Worm (Caenorhabditis elegans) whole organism, L1 larva: ENCODE measurements around the gene E02H4.6.

Experiments used
- C04F5.9 ChIP-seq: sonication (generic microtip); optimal IDR thresholded peaks from 2 replicates; lab custom pipeline; 2016; ENCODE audit warnings: missing genetic modification characterization, missing compliant biosample characterization
- C34B4.2 ChIP-seq: sonication (generic microtip); optimal IDR thresholded peaks from 2 replicates; lab custom pipeline; 2017; ENCODE audit warnings: mild to moderate bottlenecking, missing genetic modification characterization, missing compliant biosample characterization
- Y116A8C.19 ChIP-seq: sonication (generic microtip); optimal IDR thresholded peaks from 2 replicates; lab custom pipeline; 2016; ENCODE audit warnings: missing compliant biosample characterization, missing genetic modification characterization, borderline replicate concordance
- aha-1 ChIP-seq: fragments of 150-350 bp; optimal IDR thresholded peaks from 2 replicates; lab custom pipeline; 2014; ENCODE audit warnings: missing biosample characterization, missing genetic modification characterization
- alr-1 ChIP-seq: fragments of 200-800 bp; sonication (Bioruptor generic); optimal IDR thresholded peaks from 2 replicates; lab custom pipeline; 2018; ENCODE audit warnings: borderline replicate concordance, mild to moderate bottlenecking, missing genetic modification characterization, missing compliant biosample characterization
- aly-2 ChIP-seq: fragments of 150-350 bp; optimal IDR thresholded peaks from 2 replicates; lab custom pipeline; 2014; ENCODE audit warnings: missing biosample characterization, missing genetic modification characterization
- blmp-1 ChIP-seq: fragments of 150-350 bp; optimal IDR thresholded peaks from 2 replicates; lab custom pipeline; 2014; ENCODE audit warnings: missing biosample characterization, missing genetic modification characterization
- ceh-63 ChIP-seq: fragments of 200-800 bp; sonication (Bioruptor generic); optimal IDR thresholded peaks from 2 replicates; lab custom pipeline; 2018; ENCODE audit warnings: mild to moderate bottlenecking, missing genetic modification characterization, missing compliant biosample characterization
- ceh-82 ChIP-seq, 3 experiments: fragments of 150-350 bp in 1 of 3; sonication (generic microtip) in 2 of 3; optimal IDR thresholded peaks; 2 replicates each; lab custom pipeline; 2014 to 2017; ENCODE audit warnings: missing biosample characterization in 3 of 3, missing genetic modification characterization in 3 of 3
- ceh-88 ChIP-seq: fragments of 200-800 bp; sonication (Bioruptor generic); IDR thresholded peaks from 2 replicates; pipeline ENCODE4 v1.3.6; 2022; ENCODE audit warnings: missing genetic modification characterization, missing compliant biosample characterization
- ces-1 ChIP-seq: fragments of 150-350 bp; optimal IDR thresholded peaks from 2 replicates; lab custom pipeline; 2014; ENCODE audit warnings: missing biosample characterization, missing genetic modification reagents, missing genetic modification characterization
- dsc-1 ChIP-seq: sonication (generic microtip); optimal IDR thresholded peaks from 2 replicates; lab custom pipeline; 2016; ENCODE audit warnings: mild to moderate bottlenecking, missing genetic modification characterization, missing compliant biosample characterization
- efl-1 ChIP-seq, 4 experiments: fragments of 150-350 bp; optimal IDR thresholded peaks in 3 of 4; peaks in 1 of 4; 1 replicate in 1 of 4; 2 replicates in 3 of 4; lab custom pipeline; 2014; ENCODE audit warnings: missing biosample characterization in 2 of 4, missing genetic modification characterization in 2 of 4, missing genetic modification reagents in 2 of 4
- efl-3 ChIP-seq: fragments of 200-800 bp; sonication (Bioruptor generic); optimal IDR thresholded peaks from 2 replicates; lab custom pipeline; 2018; ENCODE audit warnings: mild to moderate bottlenecking, missing genetic modification characterization, missing compliant biosample characterization
- ets-5 ChIP-seq: fragments of 200-800 bp; sonication (Bioruptor generic); IDR thresholded peaks from 2 replicates; pipeline ENCODE4 v1.3.6; 2022; ENCODE audit warnings: missing genetic modification characterization, missing compliant biosample characterization
- fkh-8 ChIP-seq: sonication (generic microtip); optimal IDR thresholded peaks from 2 replicates; lab custom pipeline; 2016; ENCODE audit warnings: mild to moderate bottlenecking, missing genetic modification characterization, missing compliant biosample characterization
- fos-1 ChIP-seq: fragments of 150-350 bp; optimal IDR thresholded peaks from 2 replicates; lab custom pipeline; 2014; ENCODE audit warnings: missing biosample characterization, missing genetic modification characterization
- grh-1 ChIP-seq: fragments of 200-800 bp; sonication (Bioruptor generic); IDR thresholded peaks from 2 replicates; pipeline ENCODE4 v1.3.6; 2022; ENCODE audit warnings: missing genetic modification reagents, missing genetic modification characterization, missing compliant biosample characterization
- hlh-17 ChIP-seq: fragments of 200-800 bp; sonication (Bioruptor generic); optimal IDR thresholded peaks from 2 replicates; lab custom pipeline; 2018; ENCODE audit warnings: missing genetic modification characterization, mild to moderate bottlenecking, missing compliant biosample characterization, moderate library complexity, borderline replicate concordance
- hlh-4 ChIP-seq: sonication (generic microtip); optimal IDR thresholded peaks from 2 replicates; lab custom pipeline; 2016; ENCODE audit warnings: mild to moderate bottlenecking, missing genetic modification characterization, missing compliant biosample characterization
- hpl-2 ChIP-seq: fragments of 150-350 bp; optimal IDR thresholded peaks from 2 replicates; lab custom pipeline; 2014; ENCODE audit warnings: missing biosample characterization, missing genetic modification reagents, missing genetic modification characterization
- irx-1 ChIP-seq: sonication (generic microtip); optimal IDR thresholded peaks from 2 replicates; lab custom pipeline; 2016; ENCODE audit warnings: missing genetic modification characterization, missing compliant biosample characterization
- isw-1 ChIP-seq: fragments of 200-800 bp; sonication (Bioruptor generic); IDR thresholded peaks from 2 replicates; pipeline ENCODE4 v1.3.6; 2022; ENCODE audit warnings: missing genetic modification characterization, missing compliant biosample characterization
- jun-1 ChIP-seq: fragments of 150-350 bp; optimal IDR thresholded peaks from 2 replicates; lab custom pipeline; 2014; ENCODE audit warnings: missing biosample characterization, missing genetic modification reagents, missing genetic modification characterization
- lin-14 ChIP-seq: fragments of 200-800 bp; sonication (Bioruptor generic); optimal IDR thresholded peaks from 2 replicates; lab custom pipeline; 2018; ENCODE audit warnings: mild to moderate bottlenecking, missing genetic modification characterization, moderate library complexity, missing compliant biosample characterization
- lin-35 ChIP-seq, 2 experiments: fragments of 150-350 bp; optimal IDR thresholded peaks; 2 replicates each; lab custom pipeline; 2014; ENCODE audit warnings: missing biosample characterization in 2 of 2, missing genetic modification characterization in 2 of 2, missing genetic modification reagents in 2 of 2
- lsy-2 ChIP-seq, 2 experiments: fragments of 150-350 bp; optimal IDR thresholded peaks; 2 replicates each; lab custom pipeline; 2014; ENCODE audit warnings: missing biosample characterization in 2 of 2, missing genetic modification characterization in 2 of 2
- mdl-1 ChIP-seq, 2 experiments: fragments of 150-350 bp; optimal IDR thresholded peaks; 2 replicates each; lab custom pipeline; 2014 to 2017; ENCODE audit warnings: missing biosample characterization in 2 of 2, missing genetic modification characterization in 2 of 2, inconsistent platforms in 1 of 2
- mep-1 ChIP-seq: fragments of 150-350 bp; optimal IDR thresholded peaks from 2 replicates; lab custom pipeline; 2014; ENCODE audit warnings: missing biosample characterization, missing genetic modification characterization
- nhr-237 ChIP-seq: fragments of 150-350 bp; optimal IDR thresholded peaks from 2 replicates; lab custom pipeline; 2014; ENCODE audit warnings: missing biosample characterization, missing genetic modification characterization
- nhr-47 ChIP-seq: sonication (generic microtip); optimal IDR thresholded peaks from 2 replicates; lab custom pipeline; 2016; ENCODE audit warnings: mild to moderate bottlenecking, missing genetic modification characterization, moderate library complexity, missing compliant biosample characterization
- nhr-71 ChIP-seq: sonication (generic microtip); optimal IDR thresholded peaks from 2 replicates; lab custom pipeline; 2016; ENCODE audit warnings: mild to moderate bottlenecking, missing genetic modification characterization, moderate library complexity, missing compliant biosample characterization
- nhr-76 ChIP-seq: sonication (generic microtip); optimal IDR thresholded peaks from 2 replicates; lab custom pipeline; 2017; ENCODE audit warnings: missing biosample characterization, missing genetic modification characterization
- nhr-84 ChIP-seq: sonication (generic microtip); optimal IDR thresholded peaks from 2 replicates; lab custom pipeline; 2017; ENCODE audit warnings: missing biosample characterization, missing genetic modification characterization
- nhr-85 ChIP-seq: sonication (generic microtip); peaks from one replicate; lab custom pipeline; 2016; ENCODE audit warnings: missing genetic modification characterization, inconsistent platforms, missing compliant biosample characterization
- nhr-90 ChIP-seq: sonication (generic microtip); optimal IDR thresholded peaks from 2 replicates; lab custom pipeline; 2016; ENCODE audit warnings: mild to moderate bottlenecking, missing genetic modification characterization, missing compliant biosample characterization; ENCODE audit not compliant: poor library complexity
- pag-3 ChIP-seq: sonication (generic microtip); optimal IDR thresholded peaks from 2 replicates; lab custom pipeline; 2017; ENCODE audit warnings: missing genetic modification characterization, mild to moderate bottlenecking, missing compliant biosample characterization, antibody characterized with exemption, borderline replicate concordance; ENCODE audit not compliant: insufficient read depth
- pax-3 ChIP-seq: fragments of 200-800 bp; sonication (Bioruptor generic); optimal IDR thresholded peaks from 2 replicates; lab custom pipeline; 2018; ENCODE audit warnings: mild to moderate bottlenecking, missing genetic modification characterization, moderate library complexity, missing compliant biosample characterization
- pqm-1 ChIP-seq: sonication (generic microtip); optimal IDR thresholded peaks from 3 replicates; lab custom pipeline; 2017; ENCODE audit warnings: missing biosample characterization, missing genetic modification characterization
- rnt-1 ChIP-seq: sonication (generic microtip); optimal IDR thresholded peaks from 2 replicates; lab custom pipeline; 2016; ENCODE audit warnings: mild to moderate bottlenecking, missing genetic modification characterization, moderate library complexity, missing compliant biosample characterization
- skn-1 ChIP-seq: fragments of 150-350 bp; optimal IDR thresholded peaks from 2 replicates; lab custom pipeline; 2014; ENCODE audit warnings: missing biosample characterization, missing genetic modification characterization
- snpc-4 ChIP-seq: fragments of 150-350 bp; optimal IDR thresholded peaks from 2 replicates; lab custom pipeline; 2014; ENCODE audit warnings: missing biosample characterization, missing genetic modification characterization
- sptf-1 ChIP-seq: fragments of 150-350 bp; optimal IDR thresholded peaks from 2 replicates; lab custom pipeline; 2014; ENCODE audit warnings: missing biosample characterization, missing genetic modification characterization
- sup-37 ChIP-seq: fragments of 200-800 bp; sonication (Bioruptor generic); optimal IDR thresholded peaks from 2 replicates; lab custom pipeline; 2018; ENCODE audit warnings: mild to moderate bottlenecking, missing genetic modification characterization, missing compliant biosample characterization
- swsn-7 ChIP-seq: sonication (generic microtip); optimal IDR thresholded peaks from 2 replicates; lab custom pipeline; 2016; ENCODE audit warnings: missing genetic modification characterization, missing compliant biosample characterization
- tbx-2 ChIP-seq: sonication (generic microtip); optimal IDR thresholded peaks from 2 replicates; lab custom pipeline; 2016; ENCODE audit warnings: missing genetic modification characterization, missing compliant biosample characterization
- tlp-1 ChIP-seq: fragments of 150-350 bp; optimal IDR thresholded peaks from 2 replicates; lab custom pipeline; 2014; ENCODE audit warnings: missing biosample characterization, missing genetic modification characterization
- zag-1 ChIP-seq: fragments of 150-350 bp; optimal IDR thresholded peaks from 2 replicates; lab custom pipeline; 2014; ENCODE audit warnings: missing biosample characterization, missing genetic modification characterization

The E02H4.6 gene

DNA sequence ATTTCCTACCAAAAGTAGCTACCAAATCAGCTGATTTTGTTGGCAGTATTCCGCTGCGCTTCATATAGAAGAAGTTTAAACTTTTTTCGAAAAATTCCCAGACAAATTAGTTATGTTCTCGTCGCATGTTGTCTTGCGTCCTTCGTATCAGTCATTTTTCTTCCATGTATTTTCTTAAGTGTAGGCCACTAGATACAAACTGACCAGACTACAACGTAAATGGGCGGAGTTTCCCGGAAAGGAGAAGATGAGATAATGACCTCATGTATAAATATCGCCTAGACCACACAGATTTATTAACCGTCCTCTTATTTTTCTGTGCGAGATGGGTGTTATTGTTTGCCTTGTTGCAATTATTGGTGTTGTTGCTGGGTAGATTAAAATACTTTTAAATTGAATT, 26.7 kb downstream of the E02H4.6 start, which contains the start of gene cyp-13B2:
Gene cyp-13B2, plus strand, starts transcription at position 301 of the 400 bp plus-strand sequence.
- TF ChIP-seq efl-1 (optimal IDR thresholded peaks at IDR 0.05; lab: Kevin White, UChicago): no peak
- TF ChIP-seq efl-1 (GFP tag; optimal IDR thresholded peaks at IDR 0.05 in 1 of 2; lab: Kevin White, UChicago): peak in 1 of 2 experiments; percentile 4
- TF ChIP-seq dsc-1 (tag; lab: Kevin White, UChicago): no peak

DNA sequence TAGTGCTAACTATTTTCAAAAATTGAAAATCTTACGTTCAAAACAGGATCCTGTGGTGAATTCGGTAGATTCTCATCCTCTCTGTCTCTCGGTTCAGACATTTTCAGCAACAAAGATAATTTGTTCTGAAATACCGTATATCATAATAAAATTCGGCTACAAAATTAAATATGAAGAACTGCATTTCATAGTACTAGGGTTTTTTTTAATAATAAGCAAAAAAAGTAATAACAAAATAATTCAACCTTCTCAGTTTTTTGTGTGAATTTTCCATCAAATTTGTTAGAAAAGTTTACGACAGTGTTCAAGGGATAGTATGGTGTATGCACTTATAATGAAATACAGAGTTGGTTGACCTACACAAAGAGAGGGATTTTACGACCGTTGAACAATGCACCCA, 28.8 kb downstream of the E02H4.6 start, which contains the start of gene K06G5.3:
Gene K06G5.3, minus strand, starts transcription at position 101 of the 400 bp plus-strand sequence.
- TF ChIP-seq grh-1 (GFP tag; lab: Robert Waterston, UW) (no peak), fkh-8 (no peak), hlh-4 (tag; lab: Kevin White, UChicago) (no peak), rnt-1 (no peak), C04F5.9 (tag; lab: Kevin White, UChicago) (no peak), nhr-85 (no peak), fos-1 (tag; lab: Kevin White, UChicago) (no peak), ceh-82 (tag; optimal IDR thresholded peaks at IDR 0.05; lab: Kevin White, UChicago) (no peak), lin-14 (GFP tag; lab: Kevin White, UChicago) (no peak), nhr-237 (no peak), sup-37 (GFP tag; lab: Kevin White, UChicago) (no peak), aly-2 (no peak), tlp-1 (tag; lab: Kevin White, UChicago) (no peak), irx-1 (no peak), hpl-2 (GFP tag; lab: Kevin White, UChicago) (no peak), efl-1 (optimal IDR thresholded peaks at IDR 0.05; lab: Kevin White, UChicago) (no peak), efl-1 (GFP tag; optimal IDR thresholded peaks at IDR 0.05 in 1 of 2; lab: Kevin White, UChicago) (no peak)

ce11 chrX:14214520-14215023, 37.4 kb downstream of the E02H4.6 start, which contains the start of gene K06G5.1:
TSS of gene K06G5.1 (plus strand) at chrX:14214973.
- TF ChIP-seq C04F5.9 (tag; lab: Kevin White, UChicago) (no peak), ces-1 (no peak), ceh-88 (GFP tag; lab: Robert Waterston, UW) (no peak), tbx-2 (tag; lab: Kevin White, UChicago) (no peak), swsn-7 (tag; lab: Kevin White, UChicago) (no peak), alr-1 (tag; lab: Kevin White, UChicago) (no peak), nhr-76 (tag; lab: Kevin White, UChicago) (no peak), pag-3 (tag; lab: Kevin White, UChicago) (no peak), zag-1 (tag; lab: Kevin White, UChicago) (no peak), snpc-4 (tag; lab: Kevin White, UChicago) (no peak), mep-1 (no peak), lsy-2 (tag; optimal IDR thresholded peaks at IDR 0.05; lab: Kevin White, UChicago) (no peak), sptf-1 (no peak), aha-1 (tag; lab: Kevin White, UChicago) (no peak), lin-35 (GFP tag; optimal IDR thresholded peaks at IDR 0.05; lab: Kevin White, UChicago) (peak in 1 of 2 experiments; percentile 44), efl-3 (GFP tag; lab: Kevin White, UChicago) (no peak), tlp-1 (tag; lab: Kevin White, UChicago) (peak; percentile 23), grh-1 (GFP tag; lab: Robert Waterston, UW) (no peak), blmp-1 (tag; lab: Kevin White, UChicago) (no peak), isw-1 (GFP tag; lab: Robert Waterston, UW) (no peak), mdl-1 (tag; optimal IDR thresholded peaks at IDR 0.05; lab: Kevin White, UChicago) (no peak), jun-1 (tag; lab: Kevin White, UChicago) (no peak), hlh-17 (GFP tag; lab: Kevin White, UChicago) (no peak), nhr-84 (tag; lab: Kevin White, UChicago) (no peak), ets-5 (GFP tag; lab: Robert Waterston, UW) (no peak), skn-1 (tag; lab: Kevin White, UChicago) (no peak), ceh-63 (GFP tag; lab: Kevin White, UChicago) (no peak), fkh-8 (no peak), nhr-85 (no peak), pqm-1 (tag; lab: Kevin White, UChicago) (peak; percentile 80), nhr-90 (tag; lab: Kevin White, UChicago) (peak; percentile 33), nhr-47 (tag; lab: Kevin White, UChicago) (no peak), pax-3 (tag; lab: Kevin White, UChicago) (peak; percentile 3), C34B4.2 (tag; lab: Kevin White, UChicago) (no peak), Y116A8C.19 (tag; lab: Kevin White, UChicago) (no peak), nhr-71 (no peak), aly-2 (no peak)
